Fruit fly (Drosophila melanogaster): Measurements from ENCODE around the gene CG14431.

dm6 chrX:6908078-6908477 is at the start of gene CG14431:
- TF ChIP-seq pan (optimal IDR thresholded peaks at IDR 0.05): no peak
- TF ChIP-seq psq (optimal IDR thresholded peaks at IDR 0.05): no peak
- no peak for TF ChIP-seq usp (GFP tag; optimal IDR thresholded peaks at IDR 0.05)
- TF ChIP-seq Dll (optimal IDR thresholded peaks at IDR 0.05): no peak
- TF ChIP-seq EcR (GFP tag; optimal IDR thresholded peaks at IDR 0.05): no peak

Measured in whole organism.